Fruit fly (Drosophila melanogaster): ENCODE measurements around the gene mRNA-cap.

The mRNA-cap gene

dm6 chrX:14218045-14218483 lies 24.6 kb downstream of the mRNA-cap start (continued):
- TF ChIP-seq HmgZ (tag; optimal IDR thresholded peaks at IDR 0.05) (peak; percentile 79), chn (GFP tag; optimal IDR thresholded peaks at IDR 0.05) (peak; percentile 55), row (GFP tag; IDR thresholded peaks at IDR 0.05) (peak; percentile 89), Six4 (GFP tag; optimal IDR thresholded peaks at IDR 0.05) (peak; percentile 82), sqz (GFP tag; optimal IDR thresholded peaks at IDR 0.05) (peak; percentile 91), CG8924 (tag; optimal IDR thresholded peaks at IDR 0.05) (peak; percentile 92), ash1 (GFP tag; optimal IDR thresholded peaks at IDR 0.05) (no peak), Poxn (GFP tag; IDR thresholded peaks at IDR 0.05) (peak; percentile 58; the same call in 1 of the 2 replicates), CG34422 (GFP tag; IDR thresholded peaks at IDR 0.05) (peak; percentile 88), lilli (GFP tag; optimal IDR thresholded peaks at IDR 0.05) (peak; percentile 83), D (optimal IDR thresholded peaks at IDR 0.05) (no peak), D (GFP tag; optimal IDR thresholded peaks at IDR 0.05) (peak; percentile 78), Meics (GFP tag; optimal IDR thresholded peaks at IDR 0.05) (peak; percentile 87), tx (GFP tag; optimal IDR thresholded peaks at IDR 0.05) (peak; percentile 41), wek (GFP tag; optimal IDR thresholded peaks at IDR 0.05) (peak; percentile 16), CG8359 (GFP tag; optimal IDR thresholded peaks at IDR 0.05; ENCODE audit: borderline replicate concordance) (peak; percentile 74), scrt (GFP tag; optimal IDR thresholded peaks at IDR 0.05) (peak; percentile 74), CG3995 (GFP tag; optimal IDR thresholded peaks at IDR 0.05) (peak; percentile 29), Hr78 (GFP tag; optimal IDR thresholded peaks at IDR 0.05) (peak in 1 of 2 experiments; percentile 53), CG7963 (GFP tag; IDR thresholded peaks at IDR 0.05; ENCODE audit: partially characterized antibody) (no peak), hbn (GFP tag; IDR thresholded peaks at IDR 0.05; ENCODE audit: partially characterized antibody) (no peak), slp2 (GFP tag; optimal IDR thresholded peaks at IDR 0.05) (peak; percentile 65), Adf1 (GFP tag; IDR thresholded peaks at IDR 0.05) (peak; percentile 68), MBD-R2 (GFP tag; IDR thresholded peaks at IDR 0.05) (peak; percentile 61; the same call in 1 of the 2 replicates), Ada2b (GFP tag; IDR thresholded peaks at IDR 0.05) (peak; percentile 93), CG9437 (GFP tag; optimal IDR thresholded peaks at IDR 0.05) (peak; percentile 75), nerfin-2 (GFP tag; IDR thresholded peaks at IDR 0.05; ENCODE audit: partially characterized antibody) (no peak), pb (GFP tag; optimal IDR thresholded peaks at IDR 0.05) (no peak), croc (GFP tag; conservative IDR thresholded peaks at IDR 0.05) (peak; percentile 66), CG43689 (GFP tag; IDR thresholded peaks at IDR 0.05) (peak; percentile 76), sens-2 (GFP tag; IDR thresholded peaks at IDR 0.05) (peak; percentile 71), fd96Cb (tag; optimal IDR thresholded peaks at IDR 0.05) (peak; percentile 89), Chrac-16 (GFP tag; optimal IDR thresholded peaks at IDR 0.05) (peak; percentile 78), CG12769 (tag; optimal IDR thresholded peaks at IDR 0.05) (peak; percentile 40), pzg (GFP tag; optimal IDR thresholded peaks at IDR 0.05) (no peak), CG11723 (GFP tag; optimal IDR thresholded peaks at IDR 0.05) (peak; percentile 76)

DNA sequence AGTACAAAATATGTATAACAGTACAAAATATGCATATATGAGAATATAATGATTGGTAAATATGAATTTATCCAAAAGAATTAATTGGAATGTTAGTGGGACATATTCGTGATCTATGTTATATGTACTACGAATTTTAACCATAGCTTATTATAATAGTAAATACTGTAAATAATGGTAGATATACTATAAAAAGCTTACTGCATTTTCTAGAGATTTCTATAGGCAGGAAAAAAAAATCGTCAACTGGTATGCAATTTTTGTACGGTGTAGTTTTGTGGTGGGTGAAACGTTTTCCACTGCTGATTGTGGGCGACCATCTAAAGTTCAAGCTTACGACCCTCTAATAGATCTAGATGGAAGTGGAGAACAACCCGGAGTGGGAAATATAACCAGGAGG lies 25.8 kb downstream of the mRNA-cap start:
- TF ChIP-seq CG14667 (GFP tag; IDR thresholded peaks at IDR 0.05) (no peak), bcd (GFP tag; optimal IDR thresholded peaks at IDR 0.05) (no peak), Hr51 (GFP tag; optimal IDR thresholded peaks at IDR 0.05) (peak in 1 of 2 experiments; percentile 15), CG16813 (GFP tag; IDR thresholded peaks at IDR 0.05; ENCODE audit: partially characterized antibody) (no peak), pita (GFP tag; optimal IDR thresholded peaks at IDR 0.05) (no peak), PHDP (tag; optimal IDR thresholded peaks at IDR 0.05) (no peak), knrl (GFP tag; IDR thresholded peaks at IDR 0.05; ENCODE audit: partially characterized antibody) (no peak), CG12391 (tag; optimal IDR thresholded peaks at IDR 0.05) (no peak), Mad (GFP tag; optimal IDR thresholded peaks at IDR 0.05) (no peak), grau (tag; optimal IDR thresholded peaks at IDR 0.05) (no peak), gem (tag; optimal IDR thresholded peaks at IDR 0.05) (peak; percentile 42), CG1603 (tag; optimal IDR thresholded peaks at IDR 0.05) (no peak), CG2129 (GFP tag; IDR thresholded peaks at IDR 0.05; ENCODE audit: partially characterized antibody) (no peak), Meics (GFP tag; optimal IDR thresholded peaks at IDR 0.05) (no peak), Sox102F (GFP tag; optimal IDR thresholded peaks at IDR 0.05) (peak; percentile 12), sr (GFP tag; IDR thresholded peaks at IDR 0.05) (no peak), CG14014 (GFP tag; IDR thresholded peaks at IDR 0.05) (0 out of 2 replicates have a peak, but pooled peaks have one; percentile 21)
